Fruit fly (Drosophila melanogaster): ENCODE results near the gene Gr93c.
A peak's percentile ranks its signal among the peaks of the same experiment; 100 is the strongest.

Gr93c gene

dm6 chr3R:21830303-21830707, 14.8 kb downstream of the Gr93c start (continued):
- TF ChIP-seq disco-r (GFP tag; optimal IDR thresholded peaks at IDR 0.05) (no peak), Sry-β (GFP tag; optimal IDR thresholded peaks at IDR 0.05) (no peak), CG8388 (GFP tag; optimal IDR thresholded peaks at IDR 0.05) (peak; percentile 48), bcd (GFP tag; optimal IDR thresholded peaks at IDR 0.05) (no peak), dysf (GFP tag; IDR thresholded peaks at IDR 0.05) (no peak), CG1024 (GFP tag; IDR thresholded peaks at IDR 0.05) (no peak), CG7839 (tag; optimal IDR thresholded peaks at IDR 0.05) (peak; percentile 36), pho (GFP tag; optimal IDR thresholded peaks at IDR 0.05) (no peak), fd64A (GFP tag; optimal IDR thresholded peaks at IDR 0.05) (no peak), Med (GFP tag) (no peak), CG17359 (tag; optimal IDR thresholded peaks at IDR 0.05) (peak; percentile 17), CG6791 (GFP tag; IDR thresholded peaks at IDR 0.05; ENCODE audit: partially characterized antibody) (no peak), al (GFP tag; IDR thresholded peaks at IDR 0.05) (no peak), mam (GFP tag; optimal IDR thresholded peaks at IDR 0.05) (no peak), CG9437 (GFP tag; optimal IDR thresholded peaks at IDR 0.05) (peak; percentile 3), kni (GFP tag; optimal IDR thresholded peaks at IDR 0.05) (no peak), CoRest (tag; optimal IDR thresholded peaks at IDR 0.05) (peak; percentile 38), sc (optimal IDR thresholded peaks at IDR 0.05) (no peak), sc (GFP tag; optimal IDR thresholded peaks at IDR 0.05) (peak; percentile 11), CG15601 (tag; optimal IDR thresholded peaks at IDR 0.05) (peak; percentile 21), CG10366 (GFP tag; IDR thresholded peaks at IDR 0.05) (no peak), Taf1 (GFP tag; IDR thresholded peaks at IDR 0.05) (no peak), CG18262 (tag; optimal IDR thresholded peaks at IDR 0.05) (peak; percentile 80), CG3726 (GFP tag; IDR thresholded peaks at IDR 0.05) (no peak), CG1529 (GFP tag; optimal IDR thresholded peaks at IDR 0.05) (no peak), Ssrp (tag; optimal IDR thresholded peaks at IDR 0.05) (peak; percentile 30), unpg (GFP tag; optimal IDR thresholded peaks at IDR 0.05) (peak; percentile 19), BtbVII (GFP tag; optimal IDR thresholded peaks at IDR 0.05) (no peak), hkb (optimal IDR thresholded peaks at IDR 0.05) (no peak), hkb (GFP tag; IDR thresholded peaks at IDR 0.05) (no peak), stc (GFP tag; IDR thresholded peaks at IDR 0.05) (no peak), CG7372 (GFP tag; IDR thresholded peaks at IDR 0.05) (no peak), D (optimal IDR thresholded peaks at IDR 0.05) (no peak), D (GFP tag; optimal IDR thresholded peaks at IDR 0.05) (peak; percentile 14), NC2β (GFP tag; optimal IDR thresholded peaks at IDR 0.05) (no peak), CG2116 (GFP tag; optimal IDR thresholded peaks at IDR 0.05) (no peak), gsb (GFP tag; IDR thresholded peaks at IDR 0.05) (no peak), CG12155 (GFP tag; optimal IDR thresholded peaks at IDR 0.05) (no peak), fd3F (GFP tag; optimal IDR thresholded peaks at IDR 0.05) (no peak), gcm (GFP tag; optimal IDR thresholded peaks at IDR 0.05) (peak; percentile 1), CkIIα-i1 (GFP tag; IDR thresholded peaks at IDR 0.05) (no peak), CG3281 (GFP tag; optimal IDR thresholded peaks at IDR 0.05) (no peak), onecut (GFP tag; IDR thresholded peaks at IDR 0.05) (no peak), CG17186 (GFP tag; optimal IDR thresholded peaks at IDR 0.05) (no peak), CG33557 (GFP tag; optimal IDR thresholded peaks at IDR 0.05) (peak; percentile 52), pita (GFP tag; optimal IDR thresholded peaks at IDR 0.05) (no peak), Poxn (GFP tag; IDR thresholded peaks at IDR 0.05) (no peak), Blimp-1 (GFP tag; optimal IDR thresholded peaks at IDR 0.05) (peak; percentile 60), lab (GFP tag; optimal IDR thresholded peaks at IDR 0.05) (no peak), nau (GFP tag; optimal IDR thresholded peaks at IDR 0.05) (no peak), fu2 (GFP tag; optimal IDR thresholded peaks at IDR 0.05) (no peak), eve (GFP tag; optimal IDR thresholded peaks at IDR 0.05) (no peak), esg (GFP tag; conservative IDR thresholded peaks at IDR 0.05) (no peak)

Measured in whole organism, embryonic.